Worm (Caenorhabditis elegans) whole organism, L3 larva: ENCODE data around the gene col-14.
A peak's percentile ranks its signal among the peaks of the same experiment; 100 is the strongest.

Experiments
- R02D3.7 ChIP-seq: fragments of 150-350 bp; optimal IDR thresholded peaks from 2 replicates; lab custom pipeline; 2014; ENCODE audit warnings: missing biosample characterization, missing genetic modification characterization
- aly-2 ChIP-seq: fragments of 150-350 bp; optimal IDR thresholded peaks from 2 replicates; lab custom pipeline; 2014; ENCODE audit warnings: missing biosample characterization, missing genetic modification characterization
- ama-1 ChIP-seq: fragments of 150-350 bp; optimal IDR thresholded peaks from 2 replicates; lab custom pipeline; 2018
- ceh-16 ChIP-seq: sonication (generic microtip); optimal IDR thresholded peaks from 2 replicates; lab custom pipeline; 2017; ENCODE audit warnings: missing biosample characterization, missing genetic modification characterization
- ceh-28 ChIP-seq: fragments of 150-350 bp; optimal IDR thresholded peaks from 2 replicates; lab custom pipeline; 2014; ENCODE audit warnings: missing biosample characterization, missing genetic modification reagents, missing genetic modification characterization
- ceh-82 ChIP-seq: fragments of 150-350 bp; optimal IDR thresholded peaks from 2 replicates; lab custom pipeline; 2014; ENCODE audit warnings: missing biosample characterization, missing genetic modification characterization
- ceh-9 ChIP-seq: sonication (generic microtip); optimal IDR thresholded peaks from 2 replicates; lab custom pipeline; 2018; ENCODE audit warnings: missing biosample characterization, missing genetic modification characterization
- daf-12 ChIP-seq: fragments of 150-350 bp; optimal IDR thresholded peaks from 2 replicates; lab custom pipeline; 2014; ENCODE audit warnings: missing biosample characterization, missing genetic modification reagents, missing genetic modification characterization
- egl-5 ChIP-seq: fragments of 150-350 bp; optimal IDR thresholded peaks from 2 replicates; lab custom pipeline; 2017; ENCODE audit warnings: missing biosample characterization, missing genetic modification reagents, missing genetic modification characterization, inconsistent platforms
- elt-1 ChIP-seq: fragments of 150-350 bp; optimal IDR thresholded peaks from 2 replicates; lab custom pipeline; 2014; ENCODE audit warnings: missing biosample characterization, missing genetic modification characterization
- elt-2 ChIP-seq: sonication (generic microtip); optimal IDR thresholded peaks from 2 replicates; lab custom pipeline; 2016; ENCODE audit warnings: missing genetic modification reagents, mild to moderate bottlenecking, missing genetic modification characterization, missing compliant biosample characterization
- eor-1 ChIP-seq, 2 experiments: fragments of 150-350 bp; optimal IDR thresholded peaks; 2 replicates each; lab custom pipeline; 2014 to 2018; ENCODE audit warnings: missing biosample characterization in 2 of 2, missing genetic modification characterization in 2 of 2
- fkh-10 ChIP-seq: sonication (generic microtip); optimal IDR thresholded peaks from 2 replicates; lab custom pipeline; 2017; ENCODE audit warnings: missing biosample characterization, missing genetic modification reagents, missing genetic modification characterization
- fkh-2 ChIP-seq: fragments of 150-350 bp; optimal IDR thresholded peaks from 2 replicates; lab custom pipeline; 2014; ENCODE audit warnings: missing biosample characterization, missing genetic modification reagents, missing genetic modification characterization
- jun-1 ChIP-seq: fragments of 150-350 bp; optimal IDR thresholded peaks from 2 replicates; lab custom pipeline; 2014; ENCODE audit warnings: missing biosample characterization, missing genetic modification reagents, missing genetic modification characterization
- lin-15B ChIP-seq: fragments of 150-350 bp; optimal IDR thresholded peaks from 2 replicates; lab custom pipeline; 2014; ENCODE audit warnings: missing biosample characterization, missing genetic modification characterization
- lin-39 ChIP-seq: fragments of 150-350 bp; optimal IDR thresholded peaks from 2 replicates; lab custom pipeline; 2018; ENCODE audit warnings: missing biosample characterization, missing genetic modification reagents, missing genetic modification characterization
- nfya-1 ChIP-seq: sonication (generic microtip); optimal IDR thresholded peaks from 2 replicates; lab custom pipeline; 2017; ENCODE audit warnings: missing genetic modification characterization, mild to moderate bottlenecking, missing compliant biosample characterization, antibody characterized with exemption, moderate library complexity; ENCODE audit not compliant: insufficient read depth
- nhr-11 ChIP-seq: fragments of 150-350 bp; optimal IDR thresholded peaks from 2 replicates; lab custom pipeline; 2014; ENCODE audit warnings: missing biosample characterization, missing genetic modification characterization
- nhr-12 ChIP-seq: fragments of 150-350 bp; optimal IDR thresholded peaks from 2 replicates; lab custom pipeline; 2014; ENCODE audit warnings: missing biosample characterization, missing genetic modification characterization
- nhr-23 ChIP-seq: fragments of 150-350 bp; optimal IDR thresholded peaks from 2 replicates; lab custom pipeline; 2014; ENCODE audit warnings: missing biosample characterization, missing genetic modification reagents, missing genetic modification characterization
- nhr-237 ChIP-seq: fragments of 150-350 bp; optimal IDR thresholded peaks from 2 replicates; lab custom pipeline; 2014; ENCODE audit warnings: missing biosample characterization, missing genetic modification characterization
- nhr-25 ChIP-seq: sonication (generic microtip); optimal IDR thresholded peaks from 2 replicates; lab custom pipeline; 2017; ENCODE audit warnings: missing biosample characterization, missing genetic modification characterization
- nhr-28 ChIP-seq: fragments of 150-350 bp; optimal IDR thresholded peaks from 2 replicates; lab custom pipeline; 2014; ENCODE audit warnings: missing biosample characterization, missing genetic modification characterization
- nhr-67 ChIP-seq: fragments of 150-350 bp; optimal IDR thresholded peaks from 2 replicates; lab custom pipeline; 2014; ENCODE audit warnings: missing biosample characterization, missing genetic modification characterization
- nhr-76 ChIP-seq: fragments of 150-350 bp; sonication (generic microtip); optimal IDR thresholded peaks from 5 replicates; lab custom pipeline; 2014; ENCODE audit warnings: missing biosample characterization, missing genetic modification characterization
- nhr-77 ChIP-seq: fragments of 150-350 bp; optimal IDR thresholded peaks from 2 replicates; lab custom pipeline; 2014; ENCODE audit warnings: missing biosample characterization, missing genetic modification characterization
- pqm-1 ChIP-seq: fragments of 150-350 bp; optimal IDR thresholded peaks from 2 replicates; lab custom pipeline; 2017; ENCODE audit warnings: missing biosample characterization, missing genetic modification characterization, inconsistent platforms
- sea-2 ChIP-seq: fragments of 150-350 bp; sonication (generic microtip); optimal IDR thresholded peaks from 4 replicates; lab custom pipeline; 2014; ENCODE audit warnings: missing biosample characterization, missing genetic modification reagents, missing genetic modification characterization
- skn-1 ChIP-seq: fragments of 150-350 bp; optimal IDR thresholded peaks from 2 replicates; lab custom pipeline; 2014; ENCODE audit warnings: missing biosample characterization, missing genetic modification characterization
- snpc-4 ChIP-seq: fragments of 150-350 bp; optimal IDR thresholded peaks from 2 replicates; lab custom pipeline; 2014; ENCODE audit warnings: missing biosample characterization, missing genetic modification characterization
- unc-39 ChIP-seq: sonication (generic microtip); optimal IDR thresholded peaks from 4 replicates; lab custom pipeline; 2017; ENCODE audit warnings: missing biosample characterization, missing genetic modification characterization
- unc-62 ChIP-seq: fragments of 150-350 bp; sonication (generic microtip); optimal IDR thresholded peaks from 4 replicates; lab custom pipeline; 2014; ENCODE audit warnings: missing biosample characterization, missing genetic modification reagents, missing genetic modification characterization
- ztf-11 ChIP-seq: fragments of 150-350 bp; optimal IDR thresholded peaks from 2 replicates; lab custom pipeline; 2014; ENCODE audit warnings: missing biosample characterization, missing genetic modification characterization

Gene col-14

DNA sequence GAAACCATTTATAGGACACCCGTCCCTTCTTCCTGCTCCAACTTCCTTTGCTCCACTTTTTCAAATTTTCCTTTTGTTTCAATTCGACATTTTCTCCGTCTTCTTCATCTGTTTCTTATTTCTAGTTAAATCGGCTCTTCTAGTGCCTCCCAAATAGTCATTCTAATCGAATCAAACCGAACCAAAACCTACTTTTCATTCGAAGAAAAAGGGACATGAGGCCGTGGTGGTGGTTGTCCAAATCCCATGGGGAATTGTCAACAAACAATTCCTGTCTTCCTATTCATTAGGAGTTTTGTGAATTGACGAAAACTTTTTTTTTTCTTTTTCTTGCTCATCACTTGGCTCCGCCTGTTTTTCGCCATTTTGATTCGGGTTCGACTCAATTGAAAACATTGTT is 16.6 kb upstream of the col-14 start:
- no peak for TF ChIP-seq nfya-1 (tag; lab: Kevin White, UChicago)
- TF ChIP-seq nhr-67 (tag; lab: Kevin White, UChicago), result no peak
- no peak for TF ChIP-seq eor-1 (tag; optimal IDR thresholded peaks at IDR 0.05; lab: Kevin White, UChicago)
- no peak for TF ChIP-seq ztf-11 (tag; lab: Kevin White, UChicago)
- no peak for TF ChIP-seq lin-15B (tag; lab: Kevin White, UChicago)
- no peak for TF ChIP-seq nhr-12 (tag; lab: Kevin White, UChicago)
- TF ChIP-seq jun-1 (tag; lab: Kevin White, UChicago), result no peak
- TF ChIP-seq pqm-1 (tag; lab: Kevin White, UChicago), result no peak
- TF ChIP-seq ceh-16 (tag; lab: Kevin White, UChicago), result no peak

- TF ChIP-seq nhr-237 (no peak), unc-62 (GFP tag; lab: Kevin White, UChicago) (no peak), ama-1 (lab: Kevin White, UChicago) (no peak), sea-2 (GFP tag; lab: Kevin White, UChicago) (no peak), ceh-16 (tag; lab: Kevin White, UChicago) (no peak), nhr-11 (tag; lab: Kevin White, UChicago) (no peak), ceh-82 (tag; lab: Kevin White, UChicago) (no peak), elt-1 (tag; lab: Kevin White, UChicago) (no peak)
Observed at ce11 chrIV:7743539-7743938, 9.7 kb upstream of the col-14 start, which contains the start of gene npr-35. Gene npr-35, plus strand, starts transcription at chrIV:7743839.

- peak; percentile 88 for TF ChIP-seq elt-2 (tag; lab: Kevin White, UChicago)
- TF ChIP-seq unc-62 (GFP tag; lab: Kevin White, UChicago), result no peak
- TF ChIP-seq ztf-11 (tag; lab: Kevin White, UChicago), result no peak
- TF ChIP-seq nhr-23 (tag; lab: Kevin White, UChicago), result no peak
- TF ChIP-seq fkh-10 (GFP tag; lab: Kevin White, UChicago), result no peak
- peak; percentile 52 for TF ChIP-seq pqm-1 (tag; lab: Kevin White, UChicago)
- TF ChIP-seq lin-39, result no peak
- TF ChIP-seq nhr-77, result no peak
- no peak for TF ChIP-seq skn-1 (tag; lab: Kevin White, UChicago)
Observed at ce11 chrIV:7747838-7748237, 5.4 kb upstream of the col-14 start, which contains the start of gene klo-1. Gene klo-1, minus strand, starts transcription at chrIV:7748225.

ce11 chrIV:7754114-7754513 is 906 bp downstream of the col-14 start:
- TF ChIP-seq snpc-4 (tag; lab: Kevin White, UChicago) (no peak), ceh-82 (tag; lab: Kevin White, UChicago) (no peak), ceh-9 (no peak), fkh-2 (tag; lab: Kevin White, UChicago) (no peak), lin-39 (no peak), nhr-25 (tag; lab: Kevin White, UChicago) (no peak), sea-2 (GFP tag; lab: Kevin White, UChicago) (no peak), unc-62 (GFP tag; lab: Kevin White, UChicago) (no peak), nhr-76 (tag; lab: Kevin White, UChicago) (no peak), R02D3.7 (no peak), ama-1 (lab: Kevin White, UChicago) (no peak), aly-2 (tag; lab: Kevin White, UChicago) (no peak), ceh-28 (tag; lab: Kevin White, UChicago) (no peak), eor-1 (tag; optimal IDR thresholded peaks at IDR 0.05; lab: Kevin White, UChicago) (no peak), ceh-16 (tag; lab: Kevin White, UChicago) (no peak)

DNA sequence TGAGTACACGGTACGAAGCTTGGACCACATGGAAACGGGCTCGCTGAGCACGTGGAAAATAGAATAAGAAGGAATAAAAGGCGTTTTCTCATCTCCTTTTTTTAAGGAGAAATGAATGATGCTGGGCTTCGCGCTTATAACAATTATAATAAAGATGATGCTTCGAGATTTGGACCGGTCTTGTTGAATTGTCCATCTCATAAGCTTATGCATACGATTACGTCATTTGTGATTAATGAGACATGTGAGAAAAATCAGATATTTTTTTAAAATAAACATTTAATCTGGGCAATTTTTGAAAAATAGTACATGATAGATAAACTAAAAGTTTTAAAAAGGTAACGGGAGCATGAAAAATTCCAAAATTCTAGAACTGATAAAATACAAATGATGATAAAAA is 4.0 kb downstream of the col-14 start, which contains the start of gene C46A5.4:
C46A5.4 (minus strand) TSS at position 101 of the 400 bp plus-strand sequence.
- TF ChIP-seq eor-1 (tag; optimal IDR thresholded peaks at IDR 0.05; lab: Kevin White, UChicago), result no peak
- TF ChIP-seq egl-5 (tag; lab: Kevin White, UChicago), result no peak
- TF ChIP-seq ama-1 (lab: Kevin White, UChicago), result no peak
- TF ChIP-seq fkh-2 (tag; lab: Kevin White, UChicago), result no peak
- no peak for TF ChIP-seq nhr-25 (tag; lab: Kevin White, UChicago)
- TF ChIP-seq nhr-12 (tag; lab: Kevin White, UChicago), result no peak
- TF ChIP-seq nhr-28 (tag; lab: Kevin White, UChicago), result no peak
- TF ChIP-seq nhr-237, result no peak
- no peak for TF ChIP-seq daf-12 (tag; lab: Kevin White, UChicago)
- TF ChIP-seq elt-1 (tag; lab: Kevin White, UChicago), result no peak
- TF ChIP-seq ztf-11 (tag; lab: Kevin White, UChicago), result no peak
- no peak for TF ChIP-seq R02D3.7
- no peak for TF ChIP-seq lin-15B (tag; lab: Kevin White, UChicago)
- no peak for TF ChIP-seq nhr-11 (tag; lab: Kevin White, UChicago)
- no peak for TF ChIP-seq unc-39
